Worm (Caenorhabditis elegans) whole organism, L4 larva: ENCODE data around the gene pgp-13.

Source experiments
- D1046.2 ChIP-seq: fragments of 200-800 bp; sonication (Bioruptor generic); IDR thresholded peaks from 2 replicates; pipeline ENCODE4 v1.3.6; 2022; ENCODE audit warnings: missing genetic modification characterization, missing compliant biosample characterization
- F49E8.2 ChIP-seq: sonication (generic microtip); optimal IDR thresholded peaks from 2 replicates; lab custom pipeline; 2016; ENCODE audit warnings: missing compliant biosample characterization, mild to moderate bottlenecking, missing genetic modification characterization, borderline replicate concordance
- R02D3.7 ChIP-seq: fragments of 150-350 bp; sonication (generic microtip); optimal IDR thresholded peaks from 3 replicates; lab custom pipeline; 2014; ENCODE audit warnings: missing biosample characterization, missing genetic modification characterization
- Y105C5A.15 ChIP-seq: fragments of 200-800 bp; sonication (Bioruptor generic); IDR thresholded peaks from 2 replicates; pipeline ENCODE4 v1.3.6; 2022; ENCODE audit warnings: missing genetic modification characterization, missing compliant biosample characterization
- aha-1 ChIP-seq: fragments of 150-350 bp; peaks from one replicate; lab custom pipeline; 2014; ENCODE audit warnings: missing biosample characterization, missing genetic modification characterization
- aly-2 ChIP-seq: sonication (generic microtip); optimal IDR thresholded peaks from 2 replicates; lab custom pipeline; 2018; ENCODE audit warnings: missing biosample characterization, missing genetic modification characterization
- ceh-44 ChIP-seq: fragments of 200-800 bp; sonication (Bioruptor generic); IDR thresholded peaks from 2 replicates; pipeline ENCODE4 v1.3.6; 2022; ENCODE audit warnings: missing genetic modification reagents, missing genetic modification characterization, missing compliant biosample characterization
- ceh-62 ChIP-seq: sonication (generic microtip); optimal IDR thresholded peaks from 2 replicates; lab custom pipeline; 2017; ENCODE audit warnings: missing biosample characterization, missing genetic modification characterization
- ceh-82 ChIP-seq: sonication (generic microtip); optimal IDR thresholded peaks from 2 replicates; lab custom pipeline; 2017; ENCODE audit warnings: missing biosample characterization, missing genetic modification characterization
- cey-2 ChIP-seq: sonication (generic microtip); optimal IDR thresholded peaks from 3 replicates; lab custom pipeline; 2017; ENCODE audit warnings: missing genetic modification characterization, mild to moderate bottlenecking, missing compliant biosample characterization, antibody characterized with exemption, borderline replicate concordance; ENCODE audit not compliant: insufficient read depth
- daf-16 ChIP-seq, 3 experiments: sonication (generic microtip); optimal IDR thresholded peaks; 2 replicates each; lab custom pipeline; 2016 to 2017; ENCODE audit warnings: missing genetic modification characterization in 3 of 3, missing genetic modification reagents in 3 of 3, mild to moderate bottlenecking in 2 of 3, missing compliant biosample characterization in 2 of 3, missing biosample characterization in 1 of 3, moderate library complexity in 1 of 3
- daf-19 ChIP-seq: fragments of 200-800 bp; sonication (Bioruptor generic); conservative IDR thresholded peaks from 2 replicates; pipeline ENCODE4 v1.3.6; 2022; ENCODE audit warnings: missing genetic modification characterization, missing compliant biosample characterization
- daf-8 ChIP-seq: fragments of 200-800 bp; sonication (Bioruptor generic); IDR thresholded peaks from 2 replicates; pipeline ENCODE4 v1.3.6; 2022; ENCODE audit warnings: missing genetic modification characterization, missing compliant biosample characterization
- dmd-6 ChIP-seq: fragments of 200-800 bp; sonication (Bioruptor generic); IDR thresholded peaks from 2 replicates; pipeline ENCODE4 v1.3.6; 2022; ENCODE audit warnings: missing genetic modification reagents, missing genetic modification characterization, missing compliant biosample characterization
- dve-1 ChIP-seq: sonication (generic microtip); optimal IDR thresholded peaks from 2 replicates; lab custom pipeline; 2017; ENCODE audit warnings: antibody characterized with exemption, mild to moderate bottlenecking, missing genetic modification characterization, missing compliant biosample characterization; ENCODE audit not compliant: insufficient read depth
- gei-8 ChIP-seq: fragments of 200-800 bp; sonication (Bioruptor generic); optimal IDR thresholded peaks from 2 replicates; lab custom pipeline; 2018; ENCODE audit warnings: mild to moderate bottlenecking, missing genetic modification characterization, missing compliant biosample characterization
- hlh-11 ChIP-seq: fragments of 200-800 bp; sonication (Bioruptor generic); optimal IDR thresholded peaks from 2 replicates; lab custom pipeline; 2018; ENCODE audit warnings: mild to moderate bottlenecking, missing genetic modification characterization, missing compliant biosample characterization
- hlh-30 ChIP-seq: sonication (generic microtip); optimal IDR thresholded peaks from 2 replicates; lab custom pipeline; 2017; ENCODE audit warnings: antibody characterized with exemption, mild to moderate bottlenecking, missing genetic modification characterization, missing compliant biosample characterization; ENCODE audit not compliant: insufficient read depth
- jun-1 ChIP-seq: fragments of 150-350 bp; optimal IDR thresholded peaks from 2 replicates; lab custom pipeline; 2014; ENCODE audit warnings: missing biosample characterization, missing genetic modification reagents, missing genetic modification characterization
- lim-7 ChIP-seq: fragments of 200-800 bp; sonication (Bioruptor generic); IDR thresholded peaks from 2 replicates; pipeline ENCODE4 v1.3.6; 2022; ENCODE audit warnings: missing genetic modification characterization, missing compliant biosample characterization
- lin-15B ChIP-seq: fragments of 150-350 bp; sonication (generic microtip); optimal IDR thresholded peaks from 3 replicates; lab custom pipeline; 2014; ENCODE audit warnings: missing biosample characterization, missing genetic modification characterization
- lin-29 ChIP-seq: fragments of 200-800 bp; sonication (Bioruptor generic); IDR thresholded peaks from 2 replicates; pipeline ENCODE4 v1.3.6; 2022; ENCODE audit warnings: missing genetic modification reagents, missing genetic modification characterization, missing compliant biosample characterization
- lin-39 ChIP-seq: fragments of 150-350 bp; optimal IDR thresholded peaks from 2 replicates; lab custom pipeline; 2014; ENCODE audit warnings: missing biosample characterization, missing genetic modification reagents, missing genetic modification characterization
- lir-3 ChIP-seq: sonication (generic microtip); optimal IDR thresholded peaks from 2 replicates; lab custom pipeline; 2016; ENCODE audit warnings: mild to moderate bottlenecking, missing genetic modification characterization, missing compliant biosample characterization
- lsy-2 ChIP-seq, 2 experiments: fragments of 150-350 bp in 1 of 2; sonication (generic microtip) in 1 of 2; optimal IDR thresholded peaks; 2 replicates each; lab custom pipeline; 2014 to 2017; ENCODE audit warnings: missing biosample characterization in 2 of 2, missing genetic modification characterization in 2 of 2
- madf-5 ChIP-seq, 2 experiments: fragments of 200-800 bp; sonication (Bioruptor generic); IDR thresholded peaks; 2 replicates each; pipeline ENCODE4 v1.3.6; 2022; ENCODE audit warnings: missing compliant biosample characterization in 2 of 2, missing genetic modification characterization in 2 of 2
- mep-1 ChIP-seq: fragments of 150-350 bp; sonication (generic microtip); optimal IDR thresholded peaks from 3 replicates; lab custom pipeline; 2014; ENCODE audit warnings: missing biosample characterization, missing genetic modification characterization
- mxl-2 ChIP-seq: fragments of 200-800 bp; sonication (Bioruptor generic); conservative IDR thresholded peaks from 2 replicates; pipeline ENCODE4 v1.3.6; 2022; ENCODE audit warnings: missing genetic modification reagents, missing genetic modification characterization, missing compliant biosample characterization
- nhr-102 ChIP-seq: sonication (generic microtip); optimal IDR thresholded peaks from 2 replicates; lab custom pipeline; 2016; ENCODE audit warnings: mild to moderate bottlenecking, missing genetic modification characterization, moderate library complexity, missing compliant biosample characterization
- nhr-28 ChIP-seq: fragments of 150-350 bp; optimal IDR thresholded peaks from 2 replicates; lab custom pipeline; 2014; ENCODE audit warnings: missing biosample characterization, missing genetic modification characterization
- nhr-42 ChIP-seq: fragments of 200-800 bp; sonication (Bioruptor generic); IDR thresholded peaks from 2 replicates; pipeline ENCODE4 v1.3.6; 2022; ENCODE audit warnings: missing genetic modification characterization, missing compliant biosample characterization
- nhr-6 ChIP-seq: fragments of 150-350 bp; optimal IDR thresholded peaks from 2 replicates; lab custom pipeline; 2014; ENCODE audit warnings: missing biosample characterization, missing genetic modification characterization
- nhr-76 ChIP-seq: fragments of 150-350 bp; optimal IDR thresholded peaks from 2 replicates; lab custom pipeline; 2014; ENCODE audit warnings: missing biosample characterization, missing genetic modification characterization
- nhr-77 ChIP-seq: fragments of 150-350 bp; optimal IDR thresholded peaks from 2 replicates; lab custom pipeline; 2014; ENCODE audit warnings: missing biosample characterization, missing genetic modification characterization
- pqm-1 ChIP-seq: sonication (generic microtip); optimal IDR thresholded peaks from 2 replicates; lab custom pipeline; 2017; ENCODE audit warnings: missing biosample characterization, missing genetic modification characterization
- saeg-2 ChIP-seq: fragments of 200-800 bp; sonication (Bioruptor generic); IDR thresholded peaks from 2 replicates; pipeline ENCODE4 v1.3.6; 2022; ENCODE audit warnings: missing genetic modification reagents, missing genetic modification characterization, missing compliant biosample characterization
- skn-1 ChIP-seq: fragments of 150-350 bp; optimal IDR thresholded peaks from 2 replicates; lab custom pipeline; 2014; ENCODE audit warnings: missing biosample characterization, missing genetic modification characterization
- snpc-1.2 ChIP-seq: fragments of 200-800 bp; sonication (Bioruptor generic); IDR thresholded peaks from 2 replicates; pipeline ENCODE4 v1.3.6; 2022; ENCODE audit warnings: missing genetic modification reagents, missing genetic modification characterization, missing compliant biosample characterization
- snpc-4 ChIP-seq: fragments of 150-350 bp; optimal IDR thresholded peaks from 2 replicates; lab custom pipeline; 2014; ENCODE audit warnings: missing biosample characterization, missing genetic modification characterization
- spr-1 ChIP-seq: sonication (generic microtip); optimal IDR thresholded peaks from 2 replicates; lab custom pipeline; 2016; ENCODE audit warnings: mild to moderate bottlenecking, missing genetic modification characterization, missing compliant biosample characterization
- tag-97 ChIP-seq: fragments of 200-800 bp; sonication (Bioruptor generic); IDR thresholded peaks from 2 replicates; pipeline ENCODE4 v1.3.6; 2022; ENCODE audit warnings: missing genetic modification characterization, missing compliant biosample characterization
- unc-39 ChIP-seq: sonication (generic microtip); optimal IDR thresholded peaks from 2 replicates; lab custom pipeline; 2017; ENCODE audit warnings: missing biosample characterization, missing genetic modification characterization
- unc-62 ChIP-seq, 3 experiments: fragments of 150-350 bp in 1 of 3; sonication (generic microtip); optimal IDR thresholded peaks in 2 of 3; peaks in 1 of 3; 1 replicate in 1 of 3; 2 replicates in 2 of 3; lab custom pipeline; 2014 to 2017; ENCODE audit warnings: missing biosample characterization in 3 of 3, missing genetic modification characterization in 3 of 3, missing genetic modification reagents in 3 of 3, missing genotype in 1 of 3
- zag-1 ChIP-seq: fragments of 150-350 bp; optimal IDR thresholded peaks from 2 replicates; lab custom pipeline; 2014; ENCODE audit warnings: missing biosample characterization, missing genetic modification characterization
- ztf-7 ChIP-seq: fragments of 150-350 bp; optimal IDR thresholded peaks from 2 replicates; lab custom pipeline; 2014; ENCODE audit warnings: missing biosample characterization, missing genetic modification characterization

Gene pgp-13

ce11 chrX:12764009-12764408, 25.5 kb downstream of the pgp-13 start:
- TF ChIP-seq gei-8, result no peak
- TF ChIP-seq lim-7 (GFP tag; lab: Robert Waterston, UW), result no peak
- peak; percentile 93 for TF ChIP-seq aha-1
- TF ChIP-seq, all 104 proteins: peak for 1

DNA sequence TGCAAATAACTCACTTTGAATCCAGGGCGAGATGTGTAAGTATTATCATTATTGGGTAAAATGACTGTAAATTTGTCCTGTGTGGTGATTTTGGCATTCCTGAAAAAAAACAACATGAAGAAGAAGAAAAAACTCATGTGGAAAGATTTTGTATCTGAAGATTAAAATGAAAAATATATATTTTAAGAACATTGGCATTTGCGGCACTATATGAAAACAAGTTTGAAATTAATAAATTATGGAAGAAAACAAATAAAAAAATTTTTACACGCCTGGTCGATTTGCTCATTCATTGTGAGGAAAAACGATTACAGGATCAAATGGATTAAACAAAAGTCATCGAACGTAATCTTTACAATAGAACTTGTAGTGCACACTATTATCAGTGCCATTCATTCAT, 31.1 kb downstream of the pgp-13 start, which contains the start of gene ilc-17.1:
ilc-17.1 (minus strand) TSS at position 101 of the 400 bp plus-strand sequence.
- TF ChIP-seq aha-1, result no peak
- no peak for TF ChIP-seq mxl-2 (GFP tag; lab: Robert Waterston, UW)
- no peak for TF ChIP-seq cey-2 (tag; lab: Kevin White, UChicago)
- no peak for TF ChIP-seq aly-2 (tag; lab: Kevin White, UChicago)
- TF ChIP-seq D1046.2 (GFP tag; lab: Robert Waterston, UW), result no peak
- TF ChIP-seq tag-97 (GFP tag; lab: Robert Waterston, UW), result no peak
- TF ChIP-seq F49E8.2, result no peak
- no peak for TF ChIP-seq lin-15B (tag; lab: Kevin White, UChicago)
- TF ChIP-seq ceh-62 (tag; lab: Kevin White, UChicago), result no peak
- TF ChIP-seq nhr-6 (tag; lab: Kevin White, UChicago), result no peak
- no peak for TF ChIP-seq nhr-102 (tag; lab: Kevin White, UChicago)
- no peak for TF ChIP-seq snpc-4 (tag; lab: Kevin White, UChicago)

DNA sequence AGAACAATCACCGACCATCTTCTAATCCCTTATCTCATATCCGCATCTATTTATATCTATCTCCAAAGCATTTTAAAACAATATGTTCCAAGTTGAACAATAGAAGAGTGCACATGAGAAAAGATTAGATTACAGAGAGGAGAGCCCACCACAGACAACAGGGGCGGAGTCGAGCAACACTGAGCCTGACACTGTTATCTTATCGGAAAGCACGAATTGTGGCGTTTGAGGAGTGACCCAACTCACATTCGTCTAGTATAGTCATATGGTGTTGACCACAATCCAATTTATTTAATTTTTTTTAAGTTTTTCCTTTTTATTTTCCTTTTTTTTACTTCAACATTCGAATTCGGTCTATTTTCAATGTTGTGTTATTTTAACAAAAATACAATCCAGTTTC, 42.1 kb downstream of the pgp-13 start:
- TF ChIP-seq unc-62 (GFP tag; optimal IDR thresholded peaks at IDR 0.05 in 1 of 2; lab: Kevin White, UChicago) (no peak), unc-62 (tag; optimal IDR thresholded peaks at IDR 0.05; lab: Kevin White, UChicago) (no peak), hlh-11 (tag; lab: Kevin White, UChicago) (peak; percentile 83), ceh-82 (tag; lab: Kevin White, UChicago) (no peak), lsy-2 (tag; optimal IDR thresholded peaks at IDR 0.05; lab: Kevin White, UChicago) (no peak), daf-19 (GFP tag; lab: Robert Waterston, UW) (no peak), daf-8 (GFP tag; lab: Robert Waterston, UW) (no peak), saeg-2 (GFP tag; lab: Robert Waterston, UW) (no peak), hlh-30 (tag; lab: Kevin White, UChicago) (peak; percentile 60), daf-16 (GFP tag; optimal IDR thresholded peaks at IDR 0.05; lab: Kevin White, UChicago) (no peak), daf-16 (tag; optimal IDR thresholded peaks at IDR 0.05; lab: Kevin White, UChicago) (peak; percentile 87), pqm-1 (tag; lab: Kevin White, UChicago) (no peak), ceh-44 (GFP tag; lab: Robert Waterston, UW) (no peak), lin-39 (tag; lab: Kevin White, UChicago) (no peak), lir-3 (tag; lab: Kevin White, UChicago) (no peak), dve-1 (tag; lab: Kevin White, UChicago) (peak; percentile 76), snpc-1.2 (GFP tag; lab: Robert Waterston, UW) (no peak), nhr-28 (tag; lab: Kevin White, UChicago) (peak; percentile 10), skn-1 (tag; lab: Kevin White, UChicago) (no peak), mep-1 (tag; lab: Kevin White, UChicago) (no peak), nhr-42 (GFP tag; lab: Robert Waterston, UW) (no peak), unc-39 (tag; lab: Kevin White, UChicago) (no peak)
- TF ChIP-seq, all 104 proteins: peak for 5

- no peak for TF ChIP-seq mep-1 (tag; lab: Kevin White, UChicago)
- TF ChIP-seq lin-29, result no peak
- no peak for TF ChIP-seq jun-1 (tag; lab: Kevin White, UChicago)
- no peak for TF ChIP-seq nhr-76
- TF ChIP-seq nhr-28 (tag; lab: Kevin White, UChicago), result peak; percentile 64
- TF ChIP-seq R02D3.7, result no peak
- TF ChIP-seq spr-1, result no peak
- no peak for TF ChIP-seq ztf-7
- no peak for TF ChIP-seq madf-5 (GFP tag; IDR thresholded peaks at IDR 0.05; lab: Robert Waterston, UW)
- no peak for TF ChIP-seq D1046.2 (GFP tag; lab: Robert Waterston, UW)
- TF ChIP-seq nhr-77 (tag; lab: Kevin White, UChicago), result no peak
- no peak for TF ChIP-seq gei-8
- no peak for TF ChIP-seq F49E8.2
- peak; percentile 43 for TF ChIP-seq dmd-6 (GFP tag; lab: Robert Waterston, UW)
- TF ChIP-seq Y105C5A.15 (GFP tag; lab: Robert Waterston, UW), result no peak
- no peak for TF ChIP-seq zag-1 (tag; lab: Kevin White, UChicago)
- TF ChIP-seq daf-8 (GFP tag; lab: Robert Waterston, UW), result no peak
Observed at ce11 chrX:12781712-12782444, 43.3 kb downstream of the pgp-13 start, which contains the start of gene alh-13. Gene alh-13 (plus strand): TSS chrX:12782394.
